Worm (Caenorhabditis elegans) whole organism, mixed stage, embryonic: ENCODE data around the gene T24D8.6.

Experiments used
- M03D4.4 ChIP-seq: sonication (generic microtip); optimal IDR thresholded peaks from 2 replicates; lab custom pipeline; 2017; ENCODE audit warnings: mild to moderate bottlenecking, missing genetic modification characterization, missing compliant biosample characterization
- bed-3 ChIP-seq: fragments of 200-800 bp; sonication (Bioruptor generic); optimal IDR thresholded peaks from 3 replicates; lab custom pipeline; 2018; ENCODE audit warnings: mild to moderate bottlenecking, missing genetic modification characterization, moderate library complexity, missing compliant biosample characterization
- blmp-1 ChIP-seq: fragments of 150-350 bp; optimal IDR thresholded peaks from 2 replicates; lab custom pipeline; 2014; ENCODE audit warnings: missing biosample characterization, missing genetic modification characterization
- ceh-83 ChIP-seq: fragments of 200-800 bp; sonication (Bioruptor generic); optimal IDR thresholded peaks from 2 replicates; lab custom pipeline; 2018; ENCODE audit warnings: mild to moderate bottlenecking, missing genetic modification characterization, missing compliant biosample characterization
- hlh-1 ChIP-seq: fragments of 150-350 bp; optimal IDR thresholded peaks from 2 replicates; lab custom pipeline; 2014; ENCODE audit warnings: missing biosample characterization, missing genetic modification reagents, missing genetic modification characterization
- lsy-2 ChIP-seq: fragments of 150-350 bp; optimal IDR thresholded peaks from 2 replicates; lab custom pipeline; 2014; ENCODE audit warnings: missing biosample characterization, missing genetic modification characterization
- nhr-12 ChIP-seq: fragments of 150-350 bp; optimal IDR thresholded peaks from 2 replicates; lab custom pipeline; 2014; ENCODE audit warnings: missing biosample characterization, missing genetic modification characterization
- nhr-28 ChIP-seq: fragments of 150-350 bp; optimal IDR thresholded peaks from 2 replicates; lab custom pipeline; 2014; ENCODE audit warnings: missing biosample characterization, missing genetic modification characterization
- nhr-76 ChIP-seq: sonication (generic microtip); optimal IDR thresholded peaks from 2 replicates; lab custom pipeline; 2017; ENCODE audit warnings: missing biosample characterization, missing genetic modification characterization
- pha-4 ChIP-seq: fragments of 150-350 bp; optimal IDR thresholded peaks from 2 replicates; lab custom pipeline; 2018; ENCODE audit warnings: missing biosample characterization, missing genetic modification reagents, missing genetic modification characterization
- snpc-4 ChIP-seq: fragments of 150-350 bp; optimal IDR thresholded peaks from 2 replicates; lab custom pipeline; 2014; ENCODE audit warnings: missing biosample characterization, missing genetic modification characterization
- sptf-1 ChIP-seq: sonication (generic microtip); optimal IDR thresholded peaks from 2 replicates; lab custom pipeline; 2017; ENCODE audit warnings: mild to moderate bottlenecking, missing genetic modification characterization, moderate library complexity, missing compliant biosample characterization
- ztf-11 ChIP-seq: fragments of 150-350 bp; optimal IDR thresholded peaks from 2 replicates; lab custom pipeline; 2014; ENCODE audit warnings: missing biosample characterization, missing genetic modification characterization

ce11 chrX:2364703-2365299, 989 bp downstream of the T24D8.6 start:
- no peak for TF ChIP-seq nhr-12 (tag; lab: Kevin White, UChicago)
- TF ChIP-seq snpc-4 (tag; lab: Kevin White, UChicago), result no peak
- TF ChIP-seq bed-3, result no peak
- no peak for TF ChIP-seq M03D4.4
- TF ChIP-seq ztf-11, result no peak
- TF ChIP-seq pha-4 (tag; lab: Kevin White, UChicago), result no peak
- no peak for TF ChIP-seq hlh-1
- no peak for TF ChIP-seq nhr-28 (tag; lab: Kevin White, UChicago)
- no peak for TF ChIP-seq ceh-83 (GFP tag; lab: Kevin White, UChicago)
- no peak for TF ChIP-seq lsy-2 (tag; lab: Kevin White, UChicago)
- TF ChIP-seq sptf-1 (tag; lab: Kevin White, UChicago), result no peak
- TF ChIP-seq blmp-1 (tag; lab: Kevin White, UChicago), result no peak
- TF ChIP-seq nhr-76 (tag; lab: Kevin White, UChicago), result no peak
